Worm (Caenorhabditis elegans) whole organism, young adult: ENCODE results near the gene tald-1.
A peak's percentile ranks its signal among the peaks of the same experiment; 100 is the strongest.

ENCODE experiments used
- B0019.2 ChIP-seq: fragments of 200-800 bp; sonication (Bioruptor generic); conservative IDR thresholded peaks from 2 replicates; pipeline ENCODE4 v1.3.6; 2022; ENCODE audit warnings: missing genetic modification reagents, missing genetic modification characterization, missing compliant biosample characterization
- B0261.1 ChIP-seq: sonication (generic microtip); optimal IDR thresholded peaks from 2 replicates; lab custom pipeline; 2016; ENCODE audit warnings: mild to moderate bottlenecking, missing genetic modification characterization, moderate library complexity, missing compliant biosample characterization
- B0336.3 ChIP-seq: fragments of 200-800 bp; sonication (Bioruptor generic); IDR thresholded peaks from 2 replicates; pipeline ENCODE4 v1.3.6; 2022; ENCODE audit warnings: missing genetic modification characterization, missing compliant biosample characterization
- C06A6.2 ChIP-seq: fragments of 200-800 bp; sonication (Bioruptor generic); conservative IDR thresholded peaks from 2 replicates; pipeline ENCODE4 v1.3.6; 2022; ENCODE audit warnings: missing genetic modification characterization, missing compliant biosample characterization
- F10E7.11 ChIP-seq: sonication (generic microtip); optimal IDR thresholded peaks from 2 replicates; lab custom pipeline; 2017; ENCODE audit warnings: mild to moderate bottlenecking, missing genetic modification characterization, moderate library complexity, missing compliant biosample characterization
- F37B4.10 ChIP-seq: fragments of 200-800 bp; sonication (Bioruptor generic); IDR thresholded peaks from 2 replicates; pipeline ENCODE4 v1.3.6; 2022; ENCODE audit warnings: missing genetic modification characterization, missing compliant biosample characterization
- F55B11.4 ChIP-seq: sonication (generic microtip); optimal IDR thresholded peaks from 2 replicates; lab custom pipeline; 2016; ENCODE audit warnings: missing compliant biosample characterization, missing genetic modification characterization, borderline replicate concordance; ENCODE audit not compliant: insufficient read depth
- T07F8.4 ChIP-seq: sonication (generic microtip); optimal IDR thresholded peaks from 2 replicates; lab custom pipeline; 2016; ENCODE audit warnings: mild to moderate bottlenecking, missing genetic modification characterization, moderate library complexity, missing compliant biosample characterization
- Y53G8AR.9 ChIP-seq: fragments of 200-800 bp; sonication (Bioruptor generic); conservative IDR thresholded peaks from 2 replicates; pipeline ENCODE4 v1.3.6; 2022; ENCODE audit warnings: missing genetic modification reagents, missing genetic modification characterization, missing compliant biosample characterization
- ama-1 ChIP-seq, 3 experiments: fragments of 150-350 bp in 1 of 3; sonication (generic microtip) in 2 of 3; optimal IDR thresholded peaks; 2 replicates each; lab custom pipeline; 2014 to 2018; ENCODE audit warnings: missing biosample characterization in 2 of 3, missing genetic modification characterization in 2 of 3, missing genetic modification reagents in 2 of 3
- athp-1 ChIP-seq: sonication (generic microtip); optimal IDR thresholded peaks from 2 replicates; lab custom pipeline; 2017; ENCODE audit warnings: mild to moderate bottlenecking, missing genetic modification characterization, missing compliant biosample characterization
- attf-3 ChIP-seq: fragments of 200-800 bp; sonication (Bioruptor generic); conservative IDR thresholded peaks from 2 replicates; pipeline ENCODE4 v1.3.6; 2022; ENCODE audit warnings: missing genetic modification reagents, missing genetic modification characterization, missing compliant biosample characterization
- cebp-1 ChIP-seq, 2 experiments: fragments of 200-800 bp in 1 of 2; sonication (Bioruptor generic) in 1 of 2; sonication (generic microtip) in 1 of 2; IDR thresholded peaks in 1 of 2; optimal IDR thresholded peaks in 1 of 2; 2 replicates each; pipeline versions ENCODE4 v1.3.6 to Lab custom; 2017 to 2022; ENCODE audit warnings: missing compliant biosample characterization in 2 of 2, missing genetic modification characterization in 2 of 2, mild to moderate bottlenecking in 1 of 2, missing genetic modification reagents in 1 of 2, moderate library complexity in 1 of 2
- ceh-27 ChIP-seq: fragments of 200-800 bp; sonication (Bioruptor generic); optimal IDR thresholded peaks from 2 replicates; lab custom pipeline; 2018; ENCODE audit warnings: mild to moderate bottlenecking, missing genetic modification characterization, moderate library complexity, missing compliant biosample characterization
- ceh-40 ChIP-seq: fragments of 200-800 bp; sonication (Bioruptor generic); IDR thresholded peaks from 2 replicates; pipeline ENCODE4 v1.3.6; 2022; ENCODE audit warnings: missing genetic modification characterization, missing compliant biosample characterization
- die-1 ChIP-seq: sonication (generic microtip); optimal IDR thresholded peaks from 2 replicates; lab custom pipeline; 2016; ENCODE audit warnings: missing genotype, mild to moderate bottlenecking, missing genetic modification characterization, missing compliant biosample characterization
- dox-1 ChIP-seq: fragments of 200-800 bp; sonication (Bioruptor generic); IDR thresholded peaks from 2 replicates; pipeline ENCODE4 v1.3.6; 2022; ENCODE audit warnings: missing genetic modification reagents, missing genetic modification characterization, missing compliant biosample characterization
- efl-1 ChIP-seq: fragments of 150-350 bp; optimal IDR thresholded peaks from 2 replicates; lab custom pipeline; 2014; ENCODE audit warnings: missing biosample characterization, missing genetic modification reagents, missing genetic modification characterization
- egrh-3 ChIP-seq: fragments of 200-800 bp; sonication (Bioruptor generic); IDR thresholded peaks from 2 replicates; pipeline ENCODE4 v1.3.6; 2022; ENCODE audit warnings: missing genetic modification reagents, missing genetic modification characterization, missing compliant biosample characterization
- ekl-4 ChIP-seq: fragments of 200-800 bp; sonication (Bioruptor generic); IDR thresholded peaks from 2 replicates; pipeline ENCODE4 v1.3.6; 2022; ENCODE audit warnings: missing genetic modification reagents, missing genetic modification characterization, missing compliant biosample characterization
- gei-17 ChIP-seq: fragments of 200-800 bp; sonication (Bioruptor generic); optimal IDR thresholded peaks from 2 replicates; lab custom pipeline; 2018; ENCODE audit warnings: mild to moderate bottlenecking, missing genetic modification characterization, missing compliant biosample characterization
- hmg-1.2 ChIP-seq: fragments of 200-800 bp; sonication (Bioruptor generic); IDR thresholded peaks from 2 replicates; pipeline ENCODE4 v1.3.6; 2022; ENCODE audit warnings: missing genetic modification reagents, missing genetic modification characterization, missing compliant biosample characterization
- let-526 ChIP-seq: fragments of 200-800 bp; sonication (Bioruptor generic); IDR thresholded peaks from 2 replicates; pipeline ENCODE4 v1.3.6; 2022; ENCODE audit warnings: missing genetic modification reagents, missing genetic modification characterization, missing compliant biosample characterization
- let-607 ChIP-seq, 2 experiments: fragments of 200-800 bp in 1 of 2; sonication (Bioruptor generic) in 1 of 2; sonication (generic microtip) in 1 of 2; optimal IDR thresholded peaks; 2 replicates each; lab custom pipeline; 2016 to 2018; ENCODE audit warnings: mild to moderate bottlenecking in 2 of 2, missing compliant biosample characterization in 2 of 2, missing genetic modification characterization in 2 of 2, moderate library complexity in 2 of 2, missing genotype in 1 of 2
- lin-26 ChIP-seq: fragments of 200-800 bp; sonication (Bioruptor generic); IDR thresholded peaks from 2 replicates; pipeline ENCODE4 v1.3.6; 2022; ENCODE audit warnings: missing genetic modification reagents, missing genetic modification characterization, missing compliant biosample characterization
- lin-35 ChIP-seq, 3 experiments: fragments of 150-350 bp in 2 of 3; sonication (generic microtip) in 1 of 3; optimal IDR thresholded peaks; 2 replicates each; lab custom pipeline; 2014 to 2018; ENCODE audit warnings: missing biosample characterization in 3 of 3, missing genetic modification characterization in 3 of 3, missing genetic modification reagents in 3 of 3
- lin-40 ChIP-seq: sonication (generic microtip); optimal IDR thresholded peaks from 2 replicates; lab custom pipeline; 2016; ENCODE audit warnings: missing genetic modification characterization, mild to moderate bottlenecking, missing compliant biosample characterization, missing genotype, missing genetic modification reagents
- lin-54 ChIP-seq: fragments of 200-800 bp; sonication (Bioruptor generic); optimal IDR thresholded peaks from 2 replicates; lab custom pipeline; 2018; ENCODE audit warnings: mild to moderate bottlenecking, missing genetic modification characterization, missing compliant biosample characterization
- madf-3 ChIP-seq: fragments of 200-800 bp; sonication (Bioruptor generic); IDR thresholded peaks from 2 replicates; pipeline ENCODE4 v1.3.6; 2022; ENCODE audit warnings: missing genetic modification reagents, missing genetic modification characterization, missing compliant biosample characterization
- madf-6 ChIP-seq: fragments of 200-800 bp; sonication (Bioruptor generic); IDR thresholded peaks from 2 replicates; pipeline ENCODE4 v1.3.6; 2022; ENCODE audit warnings: missing genetic modification reagents, missing genetic modification characterization, missing compliant biosample characterization
- mcd-1 ChIP-seq: fragments of 200-800 bp; sonication (Bioruptor generic); IDR thresholded peaks from 2 replicates; pipeline ENCODE4 v1.3.6; 2022; ENCODE audit warnings: missing genetic modification reagents, missing genetic modification characterization, missing compliant biosample characterization
- mel-28 ChIP-seq: sonication (generic microtip); optimal IDR thresholded peaks from 2 replicates; lab custom pipeline; 2016; ENCODE audit warnings: borderline replicate concordance, mild to moderate bottlenecking, missing genetic modification characterization, missing compliant biosample characterization
- mxl-1 ChIP-seq: sonication (generic microtip); optimal IDR thresholded peaks from 2 replicates; lab custom pipeline; 2016; ENCODE audit warnings: missing genetic modification characterization, missing compliant biosample characterization
- nhr-179 ChIP-seq: sonication (generic microtip); optimal IDR thresholded peaks from 2 replicates; lab custom pipeline; 2016; ENCODE audit warnings: mild to moderate bottlenecking, missing genetic modification characterization, missing compliant biosample characterization
- nhr-80 ChIP-seq: sonication (generic microtip); optimal IDR thresholded peaks from 2 replicates; lab custom pipeline; 2016; ENCODE audit warnings: missing genetic modification characterization, missing compliant biosample characterization
- pbrm-1 ChIP-seq: fragments of 200-800 bp; sonication (Bioruptor generic); IDR thresholded peaks from 2 replicates; pipeline ENCODE4 v1.3.6; 2022; ENCODE audit warnings: missing genetic modification reagents, missing genetic modification characterization, missing compliant biosample characterization
- somi-1 ChIP-seq: fragments of 200-800 bp; sonication (Bioruptor generic); optimal IDR thresholded peaks from 2 replicates; lab custom pipeline; 2018; ENCODE audit warnings: mild to moderate bottlenecking, missing genetic modification characterization, missing compliant biosample characterization
- sptf-2 ChIP-seq: fragments of 200-800 bp; sonication (Bioruptor generic); optimal IDR thresholded peaks from 2 replicates; lab custom pipeline; 2018; ENCODE audit warnings: mild to moderate bottlenecking, missing genetic modification characterization, missing compliant biosample characterization
- tbp1 ChIP-seq: fragments of 200-800 bp; sonication (Bioruptor generic); optimal IDR thresholded peaks from 2 replicates; lab custom pipeline; 2018; ENCODE audit warnings: mild to moderate bottlenecking, missing genetic modification characterization, missing compliant biosample characterization
- unc-130 ChIP-seq: sonication (generic microtip); optimal IDR thresholded peaks from 2 replicates; lab custom pipeline; 2016; ENCODE audit warnings: missing genetic modification reagents, missing genetic modification characterization, missing compliant biosample characterization
- unc-62 ChIP-seq: fragments of 150-350 bp; optimal IDR thresholded peaks from 2 replicates; lab custom pipeline; 2014; ENCODE audit warnings: missing biosample characterization, missing genetic modification reagents, missing genetic modification characterization
- xnd-1 ChIP-seq: sonication (generic microtip); optimal IDR thresholded peaks from 2 replicates; lab custom pipeline; 2016; ENCODE audit warnings: missing genotype, missing genetic modification reagents, missing genetic modification characterization, missing compliant biosample characterization
- zfh-2 ChIP-seq: fragments of 200-800 bp; sonication (Bioruptor generic); conservative IDR thresholded peaks from 2 replicates; pipeline ENCODE4 v1.3.6; 2022; ENCODE audit warnings: missing genetic modification reagents, missing genetic modification characterization, missing compliant biosample characterization
- ztf-26 ChIP-seq: sonication (generic microtip); optimal IDR thresholded peaks from 2 replicates; lab custom pipeline; 2017; ENCODE audit warnings: missing genetic modification characterization, missing compliant biosample characterization
- ztf-6 ChIP-seq: fragments of 200-800 bp; sonication (Bioruptor generic); IDR thresholded peaks from 2 replicates; pipeline ENCODE4 v1.3.6; 2022; ENCODE audit warnings: missing genetic modification reagents, missing genetic modification characterization, missing compliant biosample characterization

Gene tald-1

DNA sequence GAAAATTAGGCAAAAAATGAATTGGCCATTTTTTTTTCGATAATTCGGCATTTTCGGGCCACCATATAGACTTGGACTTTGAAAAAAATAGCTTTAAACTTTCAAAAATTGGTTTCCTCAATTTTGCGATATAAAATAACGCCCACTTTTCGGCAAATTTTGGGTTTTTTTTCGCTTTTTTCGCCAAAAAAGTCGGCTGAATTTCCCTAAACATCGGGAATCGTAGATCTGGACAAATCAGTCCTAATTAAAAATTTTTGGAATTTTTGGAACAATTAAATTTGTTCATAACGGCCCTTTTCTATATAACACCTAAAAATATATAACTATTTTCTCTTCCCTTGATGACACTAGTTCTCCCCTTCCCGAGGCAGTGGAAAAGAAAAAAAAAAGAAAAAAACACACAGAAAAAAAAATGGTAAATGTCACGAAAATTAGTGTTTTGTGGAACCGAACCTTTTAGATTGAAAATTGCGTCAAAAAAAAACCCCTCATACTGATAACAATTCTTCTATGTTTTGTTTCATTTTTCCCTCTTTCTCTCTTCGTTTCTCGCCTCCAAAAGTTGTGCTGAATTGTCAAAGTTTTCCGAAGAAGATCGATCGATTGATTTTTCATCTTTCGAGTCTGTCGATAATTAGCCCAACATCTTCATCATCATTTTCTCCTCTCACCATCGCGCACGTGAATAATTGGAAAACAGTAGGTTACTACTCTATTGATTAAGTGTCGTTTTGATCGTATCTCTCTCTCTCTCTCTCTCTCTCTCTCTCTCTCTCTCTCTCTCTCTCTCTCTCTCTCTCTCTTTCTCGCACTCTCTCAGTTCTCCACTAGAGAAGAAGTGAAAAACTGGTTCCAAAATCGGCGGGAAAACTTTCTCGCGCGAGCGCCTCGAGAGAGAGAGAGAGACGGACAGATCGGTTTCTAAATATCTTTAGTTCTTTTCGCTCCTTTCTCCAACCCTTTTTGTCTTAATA is 14.2 kb downstream of the tald-1 start, which contains the start of gene Y24D9A.6:
Gene Y24D9A.6, minus strand, starts transcription at position 51 of the 977 bp plus-strand sequence.
- TF ChIP-seq xnd-1 (tag; lab: Kevin White, UChicago), result no peak
- TF ChIP-seq mel-28 (tag; lab: Kevin White, UChicago), result no peak
- TF ChIP-seq ceh-27, result peak; percentile 68
- TF ChIP-seq ztf-6 (GFP tag; lab: Robert Waterston, UW), result no peak
- no peak for TF ChIP-seq ekl-4 (GFP tag; lab: Robert Waterston, UW)
- TF ChIP-seq madf-3 (GFP tag; lab: Robert Waterston, UW), result no peak
- TF ChIP-seq C06A6.2, result peak; percentile 73
- TF ChIP-seq Y53G8AR.9 (GFP tag; lab: Robert Waterston, UW), result 0 out of 2 replicates have a peak, but pooled peaks have one; percentile 31
- TF ChIP-seq mxl-1 (tag; lab: Kevin White, UChicago), result no peak
- TF ChIP-seq let-526 (GFP tag; lab: Robert Waterston, UW), result no peak
- no peak for TF ChIP-seq ceh-40 (GFP tag; lab: Robert Waterston, UW)
- no peak for TF ChIP-seq B0261.1 (tag; lab: Kevin White, UChicago)
- peak; percentile 73 for TF ChIP-seq lin-40 (tag; lab: Kevin White, UChicago)
- TF ChIP-seq pbrm-1 (GFP tag; lab: Robert Waterston, UW), result 0 out of 2 replicates have a peak, but pooled peaks have one; percentile 30
- TF ChIP-seq ztf-26, result peak; percentile 91
- no peak for TF ChIP-seq sptf-2 (GFP tag; lab: Kevin White, UChicago)
- peak; percentile 26 for TF ChIP-seq athp-1
- peak; percentile 45; the same call in 1 of the 2 replicates for TF ChIP-seq B0336.3 (GFP tag; lab: Robert Waterston, UW)
- TF ChIP-seq F10E7.11 (tag; lab: Kevin White, UChicago), result no peak
- TF ChIP-seq somi-1, result peak; percentile 84
- TF ChIP-seq die-1 (tag; lab: Kevin White, UChicago), result no peak
- no peak for TF ChIP-seq F37B4.10 (GFP tag; lab: Robert Waterston, UW)
- TF ChIP-seq mcd-1 (GFP tag; lab: Robert Waterston, UW), result peak; percentile 60
- TF ChIP-seq cebp-1 (GFP tag; IDR thresholded peaks at IDR 0.05; lab: Robert Waterston, UW), result no peak
- peak; percentile 43 for TF ChIP-seq cebp-1 (tag; optimal IDR thresholded peaks at IDR 0.05; lab: Kevin White, UChicago)
- TF ChIP-seq let-607 (tag; optimal IDR thresholded peaks at IDR 0.05; lab: Kevin White, UChicago), result no peak
- no peak for TF ChIP-seq efl-1 (GFP tag; lab: Kevin White, UChicago)
- TF ChIP-seq lin-35 (GFP tag; optimal IDR thresholded peaks at IDR 0.05; lab: Kevin White, UChicago), result peak in 1 of 3 experiments; percentile 19
- no peak for TF ChIP-seq dox-1 (GFP tag; lab: Robert Waterston, UW)
- 0 out of 2 replicates have a peak, but pooled peaks have one; percentile 33 for TF ChIP-seq lin-26
- TF ChIP-seq egrh-3 (GFP tag; lab: Robert Waterston, UW), result peak; percentile 33; the same call in 1 of the 2 replicates
- TF ChIP-seq ama-1 (optimal IDR thresholded peaks at IDR 0.05; lab: Kevin White, UChicago), result no peak
- no peak for TF ChIP-seq ama-1 (GFP tag; optimal IDR thresholded peaks at IDR 0.05; lab: Kevin White, UChicago)
- no peak for TF ChIP-seq unc-130 (GFP tag; lab: Kevin White, UChicago)
- no peak for TF ChIP-seq unc-62 (GFP tag; lab: Kevin White, UChicago)
- TF ChIP-seq nhr-179 (tag; lab: Kevin White, UChicago), result no peak
- TF ChIP-seq T07F8.4 (tag; lab: Kevin White, UChicago), result no peak
- peak; percentile 19; the same call in 1 of the 2 replicates for TF ChIP-seq madf-6 (GFP tag; lab: Robert Waterston, UW)
- peak; percentile 58 for TF ChIP-seq zfh-2 (GFP tag; lab: Robert Waterston, UW)
- no peak for TF ChIP-seq B0019.2 (GFP tag; lab: Robert Waterston, UW)
- TF ChIP-seq tbp1 (GFP tag; lab: Kevin White, UChicago), result no peak
- no peak for TF ChIP-seq gei-17 (GFP tag; lab: Kevin White, UChicago)
- TF ChIP-seq nhr-80 (tag; lab: Kevin White, UChicago), result peak; percentile 1
- TF ChIP-seq F55B11.4, result no peak
- peak; percentile 63 for TF ChIP-seq hmg-1.2
- no peak for TF ChIP-seq lin-54 (GFP tag; lab: Kevin White, UChicago)
- TF ChIP-seq attf-3 (GFP tag; lab: Robert Waterston, UW), result no peak
